Fruit fly (Drosophila melanogaster) whole organism: Measurements from ENCODE around the gene Mtr4.

Experiments
- CG8478 ChIP-seq: fragments of >200 bp; optimal IDR thresholded peaks from 2 replicates; lab custom pipeline; 2018; ENCODE audit warnings: inconsistent platforms
- Dll ChIP-seq: fragments of >200 bp; optimal IDR thresholded peaks from 2 replicates; lab custom pipeline; 2017
- EcR ChIP-seq, 2 experiments: fragments of >200 bp; optimal IDR thresholded peaks; 2 replicates each; lab custom pipeline; 2017; ENCODE audit warnings: missing biosample characterization in 2 of 2, missing genetic modification characterization in 2 of 2, missing genetic modification reagents in 2 of 2
- pan ChIP-seq: fragments of >200 bp; optimal IDR thresholded peaks from 2 replicates; lab custom pipeline; 2017
- psq ChIP-seq: fragments of >200 bp; optimal IDR thresholded peaks from 2 replicates; lab custom pipeline; 2017
- usp ChIP-seq: fragments of >200 bp; optimal IDR thresholded peaks from 2 replicates; lab custom pipeline; 2017; ENCODE audit warnings: missing biosample characterization, missing genetic modification characterization, mixed read lengths

Mtr4 gene

DNA sequence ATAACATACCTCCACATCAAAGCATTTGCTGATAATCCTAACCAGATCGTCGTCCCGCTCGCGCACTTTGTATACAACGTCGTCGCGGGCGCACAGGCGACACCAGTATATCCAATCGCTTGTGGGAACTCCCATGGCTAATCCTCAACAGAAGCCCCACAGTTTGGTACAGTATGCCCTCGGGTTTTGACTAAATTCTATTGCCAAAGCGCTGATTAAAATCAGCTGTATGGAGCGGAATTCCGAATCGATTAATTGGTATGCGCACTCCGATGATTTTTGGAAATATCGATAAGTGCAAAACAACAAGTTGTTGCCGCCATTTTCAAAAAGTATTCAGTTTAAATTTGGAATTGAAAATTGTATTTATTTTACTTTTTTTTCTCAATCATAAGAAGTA lies 16.0 kb downstream of the Mtr4 start, which contains the start of gene wek:
Gene wek (minus strand): TSS at position 253 of the 400 bp plus-strand sequence.
- TF ChIP-seq usp (GFP tag; lab: Kevin White, UChicago) = no peak
- no peak for TF ChIP-seq EcR (GFP tag; optimal IDR thresholded peaks at IDR 0.05; lab: Kevin White, UChicago)
- no peak for TF ChIP-seq Dll (lab: Kevin White, UChicago)
- TF ChIP-seq pan (lab: Kevin White, UChicago) = no peak
- no peak for TF ChIP-seq psq (lab: Kevin White, UChicago)
- TF ChIP-seq CG8478 = no peak

DNA sequence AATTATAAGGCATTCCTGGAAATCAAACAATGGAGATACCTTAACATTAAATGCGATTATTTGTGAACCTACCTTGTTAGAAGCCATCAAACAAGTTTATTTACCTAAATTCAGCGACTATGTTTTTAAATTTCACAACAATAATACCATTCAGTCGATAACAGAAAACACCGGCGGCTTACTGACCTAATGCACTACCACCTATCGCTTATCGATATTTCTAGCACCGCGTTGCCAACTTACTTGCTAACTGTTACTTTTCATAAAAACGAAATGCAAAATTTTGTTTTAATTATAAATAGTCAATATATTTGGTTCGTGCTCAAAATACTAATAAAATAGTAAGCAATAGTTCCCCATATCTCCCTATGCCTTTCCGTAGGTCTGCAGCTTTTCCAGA lies 18.9 kb downstream of the Mtr4 start, which contains the start of gene Ku80:
Gene Ku80 (minus strand): TSS at position 182 of the 400 bp plus-strand sequence.
- no peak for TF ChIP-seq pan (lab: Kevin White, UChicago)
- no peak for TF ChIP-seq EcR (GFP tag; optimal IDR thresholded peaks at IDR 0.05; lab: Kevin White, UChicago)
- no peak for TF ChIP-seq CG8478
- no peak for TF ChIP-seq usp (GFP tag; lab: Kevin White, UChicago)
- no peak for TF ChIP-seq Dll (lab: Kevin White, UChicago)
- no peak for TF ChIP-seq psq (lab: Kevin White, UChicago)

DNA sequence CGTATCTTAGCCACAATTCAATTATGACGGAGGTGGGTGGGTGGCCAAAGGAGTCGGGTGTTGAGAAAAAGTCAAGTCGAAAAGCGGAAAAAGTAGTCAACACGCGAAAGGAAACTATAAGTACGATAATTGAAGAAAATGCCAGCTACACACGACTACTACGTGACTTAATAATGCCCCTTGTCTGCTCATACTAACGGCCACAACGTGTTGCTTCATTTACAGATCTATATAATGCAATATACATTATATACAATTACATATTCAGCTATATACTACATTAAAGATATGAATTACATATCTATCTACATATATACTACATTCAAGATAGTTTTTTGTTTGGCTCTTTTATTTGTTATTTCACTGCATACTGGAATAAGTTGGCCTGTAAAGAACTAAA lies 20.9 kb downstream of the Mtr4 start, which contains the start of gene CG31826:
Gene CG31826 (minus strand): TSS at position 101 of the 400 bp plus-strand sequence.
- TF ChIP-seq Dll (lab: Kevin White, UChicago) (no peak), EcR (GFP tag; optimal IDR thresholded peaks at IDR 0.05; lab: Kevin White, UChicago) (no peak), usp (GFP tag; lab: Kevin White, UChicago) (no peak), psq (lab: Kevin White, UChicago) (no peak), CG8478 (no peak), pan (lab: Kevin White, UChicago) (no peak)

DNA sequence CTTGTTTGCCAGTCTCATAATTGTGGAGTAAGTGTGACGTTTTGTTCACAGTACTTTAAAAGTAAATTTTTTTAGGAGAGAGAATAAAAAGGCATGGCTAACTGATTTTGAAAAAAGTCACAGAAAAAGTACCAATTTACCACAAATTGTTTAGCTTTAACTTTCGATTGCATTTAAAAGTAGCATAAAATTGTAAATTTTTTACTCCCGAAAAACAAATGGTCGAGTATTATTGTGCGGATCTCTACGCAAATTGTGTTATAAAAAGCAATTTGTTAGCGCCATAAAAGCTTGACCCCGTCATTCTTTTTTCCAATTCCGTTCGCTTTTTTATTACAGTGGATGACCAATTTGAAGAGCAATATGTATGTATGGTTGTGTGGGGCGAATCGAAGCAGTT lies 24.7 kb downstream of the Mtr4 start, which contains the start of gene CG43760:
Gene CG43760 (minus strand): TSS at position 101 of the 400 bp plus-strand sequence.
- no peak for TF ChIP-seq Dll (lab: Kevin White, UChicago)
- TF ChIP-seq psq (lab: Kevin White, UChicago) = no peak
- no peak for TF ChIP-seq usp (GFP tag; lab: Kevin White, UChicago)
- no peak for TF ChIP-seq CG8478
- no peak for TF ChIP-seq pan (lab: Kevin White, UChicago)
- no peak for TF ChIP-seq EcR (GFP tag; optimal IDR thresholded peaks at IDR 0.05; lab: Kevin White, UChicago)

DNA sequence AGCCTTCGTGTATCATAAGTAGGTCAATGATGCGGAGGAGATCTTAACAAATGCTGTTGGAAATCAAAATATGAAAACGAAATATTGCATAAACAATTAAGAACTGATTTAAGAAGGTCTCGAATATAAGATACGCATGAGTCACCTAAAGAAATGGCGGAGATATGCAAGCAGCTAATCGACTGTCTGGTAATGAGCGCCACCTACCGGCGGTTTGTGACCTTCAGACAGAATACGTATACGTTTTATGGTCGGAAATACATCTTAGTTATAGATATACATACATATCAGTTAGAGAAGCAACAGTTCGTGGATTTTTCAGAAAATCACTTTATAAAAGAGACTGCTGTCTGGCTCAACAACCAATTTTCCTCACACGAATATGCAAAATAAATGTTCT lies 30.9 kb downstream of the Mtr4 start:
- TF ChIP-seq usp (GFP tag; lab: Kevin White, UChicago) (no peak), pan (lab: Kevin White, UChicago) (no peak)

DNA sequence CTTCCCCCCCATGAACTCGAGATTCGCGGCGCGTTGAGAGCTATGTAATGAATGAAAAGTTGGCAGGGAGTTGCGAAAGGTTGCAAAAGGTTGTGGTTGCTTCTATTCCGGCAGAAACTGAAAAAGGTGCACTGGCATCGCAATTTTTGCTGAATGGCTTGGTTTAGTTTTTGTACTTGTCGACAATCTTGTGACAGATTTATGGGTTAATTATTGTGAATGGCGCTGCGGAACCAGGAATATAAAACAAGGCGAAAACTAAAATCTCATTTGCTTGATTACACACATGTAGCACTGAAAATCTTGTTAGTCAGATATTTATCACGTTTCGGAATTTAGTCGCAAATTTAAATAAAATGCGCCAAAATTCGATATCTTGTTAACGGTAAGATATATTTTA lies 31.7 kb downstream of the Mtr4 start, which contains the start of gene t-Grip91:
Gene t-Grip91 (plus strand): TSS at position 301 of the 400 bp plus-strand sequence.
- no peak for TF ChIP-seq EcR (GFP tag; optimal IDR thresholded peaks at IDR 0.05; lab: Kevin White, UChicago)
- no peak for TF ChIP-seq CG8478
- TF ChIP-seq Dll (lab: Kevin White, UChicago) = no peak
- no peak for TF ChIP-seq psq (lab: Kevin White, UChicago)
- TF ChIP-seq usp (GFP tag; lab: Kevin White, UChicago) = no peak
- no peak for TF ChIP-seq pan (lab: Kevin White, UChicago)

DNA sequence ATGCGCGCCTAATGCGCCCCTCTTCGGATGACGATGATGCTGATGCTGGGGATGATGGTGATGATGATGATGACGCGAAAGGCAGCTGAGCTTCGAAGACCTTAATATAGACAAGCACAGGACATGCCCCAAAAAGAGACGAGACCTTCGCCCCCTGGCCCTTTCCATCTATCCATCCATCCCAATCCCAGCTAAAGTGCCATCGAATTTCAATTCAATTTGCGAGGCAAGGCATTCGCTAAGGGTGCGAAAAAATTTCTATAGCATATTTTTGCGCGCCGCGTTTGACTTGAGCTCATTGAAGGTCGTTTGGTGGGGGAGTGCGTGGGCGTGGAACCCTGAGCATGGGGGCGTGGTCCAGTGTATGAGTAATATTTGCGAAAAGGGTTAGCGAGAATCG lies 44.2 kb downstream of the Mtr4 start:
- no peak for TF ChIP-seq pan (lab: Kevin White, UChicago)
- no peak for TF ChIP-seq EcR (GFP tag; optimal IDR thresholded peaks at IDR 0.05; lab: Kevin White, UChicago)
- no peak for TF ChIP-seq psq (lab: Kevin White, UChicago)
- TF ChIP-seq usp (GFP tag; lab: Kevin White, UChicago) = no peak
- no peak for TF ChIP-seq CG8478
- no peak for TF ChIP-seq Dll (lab: Kevin White, UChicago)
